Worm (Caenorhabditis elegans) whole organism, L4 larva: ENCODE data around the gene elt-6.

ENCODE experiments used
- F26F4.8 ChIP-seq: fragments of 200-800 bp; sonication (Bioruptor generic); conservative IDR thresholded peaks from 2 replicates; pipeline ENCODE4 v1.3.6; 2022; ENCODE audit warnings: missing genetic modification characterization, missing compliant biosample characterization
- daf-12 ChIP-seq: fragments of 150-350 bp; optimal IDR thresholded peaks from 2 replicates; lab custom pipeline; 2014; ENCODE audit warnings: missing biosample characterization, missing genetic modification reagents, missing genetic modification characterization
- fkh-10 ChIP-seq: fragments of 150-350 bp; optimal IDR thresholded peaks from 2 replicates; lab custom pipeline; 2014; ENCODE audit warnings: missing biosample characterization, missing genetic modification reagents, missing genetic modification characterization
- fos-1 ChIP-seq: fragments of 150-350 bp; optimal IDR thresholded peaks from 2 replicates; lab custom pipeline; 2014; ENCODE audit warnings: missing biosample characterization, missing genetic modification characterization
- hif-1 ChIP-seq, 2 experiments: sonication (generic microtip); optimal IDR thresholded peaks; 2 replicates each; lab custom pipeline; 2016 to 2017; ENCODE audit warnings: missing compliant biosample characterization in 2 of 2, missing genetic modification characterization in 2 of 2, missing genetic modification reagents in 2 of 2, missing genotype in 2 of 2, mild to moderate bottlenecking in 1 of 2
- lin-15B ChIP-seq: fragments of 150-350 bp; sonication (generic microtip); optimal IDR thresholded peaks from 3 replicates; lab custom pipeline; 2014; ENCODE audit warnings: missing biosample characterization, missing genetic modification characterization
- nhr-10 ChIP-seq: fragments of 150-350 bp; optimal IDR thresholded peaks from 2 replicates; lab custom pipeline; 2014; ENCODE audit warnings: missing biosample characterization, missing genetic modification characterization
- nhr-237 ChIP-seq: sonication (generic microtip); optimal IDR thresholded peaks from 2 replicates; lab custom pipeline; 2017; ENCODE audit warnings: missing biosample characterization, missing genetic modification characterization
- unc-130 ChIP-seq: sonication (generic microtip); optimal IDR thresholded peaks from 2 replicates; lab custom pipeline; 2016; ENCODE audit warnings: missing genetic modification reagents, missing genetic modification characterization, missing compliant biosample characterization
- zag-1 ChIP-seq: fragments of 150-350 bp; optimal IDR thresholded peaks from 2 replicates; lab custom pipeline; 2014; ENCODE audit warnings: missing biosample characterization, missing genetic modification characterization
- zip-2 ChIP-seq: fragments of 150-350 bp; optimal IDR thresholded peaks from 2 replicates; lab custom pipeline; 2014; ENCODE audit warnings: missing biosample characterization, missing genetic modification characterization
- ztf-11 ChIP-seq: fragments of 150-350 bp; optimal IDR thresholded peaks from 2 replicates; lab custom pipeline; 2014; ENCODE audit warnings: missing biosample characterization, missing genetic modification characterization

- TF ChIP-seq F26F4.8 (GFP tag; lab: Robert Waterston, UW) (no peak), hif-1 (tag; optimal IDR thresholded peaks at IDR 0.05; lab: Kevin White, UChicago) (no peak), nhr-10 (tag; lab: Kevin White, UChicago) (no peak), daf-12 (tag; lab: Kevin White, UChicago) (no peak), unc-130 (GFP tag; lab: Kevin White, UChicago) (no peak), zip-2 (tag; lab: Kevin White, UChicago) (no peak), fos-1 (no peak), ztf-11 (tag; lab: Kevin White, UChicago) (no peak), nhr-237 (no peak), zag-1 (tag; lab: Kevin White, UChicago) (no peak), lin-15B (tag; lab: Kevin White, UChicago) (no peak), fkh-10 (GFP tag; lab: Kevin White, UChicago) (no peak)
Observed at ce11 chrIV:1891586-1891985, 26.2 kb upstream of the elt-6 start.
